Worm (Caenorhabditis elegans): Measurements from ENCODE around the gene ppk-3.

ppk-3 gene

DNA sequence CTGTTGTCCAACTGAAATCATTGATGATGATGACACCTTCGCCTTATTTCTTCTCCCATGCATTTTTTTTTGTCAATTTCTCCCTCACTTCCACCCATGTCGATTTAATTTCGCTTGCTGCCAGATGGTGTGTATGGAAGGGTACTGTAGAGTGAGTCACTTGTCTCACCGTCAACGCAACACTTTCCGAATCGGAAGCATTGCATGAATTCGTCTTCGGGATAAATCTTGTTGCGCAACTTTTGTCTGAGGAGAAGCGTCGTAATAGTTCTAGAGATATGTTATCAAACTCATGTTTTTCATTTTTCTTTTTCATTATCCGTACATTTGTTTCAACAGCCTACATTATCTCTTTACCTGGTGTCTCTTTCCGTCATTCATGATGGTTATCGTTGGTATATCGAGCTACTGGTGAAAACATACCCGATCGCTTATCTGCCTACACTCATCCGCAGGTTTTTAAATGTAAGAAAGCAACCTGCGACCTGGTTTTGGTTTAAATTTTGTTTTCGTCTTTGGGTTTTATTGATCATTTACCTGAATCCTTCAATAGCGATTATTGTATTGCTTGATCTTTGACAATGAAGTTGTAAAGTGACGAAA lies 29.1 kb upstream of the ppk-3 start:
- no peak for TF ChIP-seq hmg-20 (GFP tag; IDR thresholded peaks at IDR 0.05)

ce11 chrX:13003092-13003491 lies 27.6 kb upstream of the ppk-3 start:
- TF ChIP-seq repo-1 (tag; optimal IDR thresholded peaks at IDR 0.05) (no peak), madf-3 (GFP tag; IDR thresholded peaks at IDR 0.05) (no peak), F37B4.10 (GFP tag; IDR thresholded peaks at IDR 0.05) (no peak), xnd-1 (tag; optimal IDR thresholded peaks at IDR 0.05) (no peak), hmg-20 (GFP tag; IDR thresholded peaks at IDR 0.05) (no peak), ZK185.1 (tag; optimal IDR thresholded peaks at IDR 0.05; ENCODE audit: poor library complexity, severe bottlenecking) (no peak), attf-3 (GFP tag; conservative IDR thresholded peaks at IDR 0.05) (no peak), ceh-27 (GFP tag; optimal IDR thresholded peaks at IDR 0.05) (no peak), ceh-40 (GFP tag; IDR thresholded peaks at IDR 0.05) (no peak), lin-40 (tag; optimal IDR thresholded peaks at IDR 0.05) (no peak), gei-17 (GFP tag; optimal IDR thresholded peaks at IDR 0.05) (no peak), mel-28 (tag; optimal IDR thresholded peaks at IDR 0.05; ENCODE audit: borderline replicate concordance) (no peak)

- TF ChIP-seq snpc-4 (GFP tag; optimal IDR thresholded peaks at IDR 0.05) (no peak), snpc-4 (tag; optimal IDR thresholded peaks at IDR 0.05) (no peak), nhr-90 (tag; optimal IDR thresholded peaks at IDR 0.05) (no peak), F57C9.4 (tag; optimal IDR thresholded peaks at IDR 0.05) (no peak), B0019.2 (GFP tag; conservative IDR thresholded peaks at IDR 0.05) (no peak), ztf-3 (GFP tag; optimal IDR thresholded peaks at IDR 0.05) (no peak), somi-1 (GFP tag; optimal IDR thresholded peaks at IDR 0.05) (no peak), ceh-40 (GFP tag; IDR thresholded peaks at IDR 0.05) (no peak), zim-3 (tag; optimal IDR thresholded peaks at IDR 0.05) (no peak), tbx-9 (tag; optimal IDR thresholded peaks at IDR 0.05; ENCODE audit: borderline replicate concordance) (no peak), hrde-1 (tag; optimal IDR thresholded peaks at IDR 0.05; ENCODE audit: borderline replicate concordance) (no peak), chd-7 (tag; optimal IDR thresholded peaks at IDR 0.05) (no peak), Y56A3A.18 (GFP tag; IDR thresholded peaks at IDR 0.05) (no peak), tbp1 (GFP tag; optimal IDR thresholded peaks at IDR 0.05) (no peak)
Measured at ce11 chrX:13002322-13002721, 26.9 kb upstream of the ppk-3 start.

- TF ChIP-seq F39B2.1 (GFP tag; IDR thresholded peaks at IDR 0.05) (no peak), ceh-58 (GFP tag; IDR thresholded peaks at IDR 0.05) (no peak), F33H1.4 (GFP tag; IDR thresholded peaks at IDR 0.05) (no peak), ztf-28 (GFP tag; IDR thresholded peaks at IDR 0.05) (no peak), cebp-1 (GFP tag; IDR thresholded peaks at IDR 0.05) (no peak), cebp-1 (tag; optimal IDR thresholded peaks at IDR 0.05) (no peak), pha-4 (tag; optimal IDR thresholded peaks at IDR 0.05) (no peak), egl-44 (GFP tag; IDR thresholded peaks at IDR 0.05) (no peak), sptf-2 (GFP tag; optimal IDR thresholded peaks at IDR 0.05) (no peak), efl-1 (GFP tag; optimal IDR thresholded peaks at IDR 0.05) (no peak), egrh-3 (GFP tag; IDR thresholded peaks at IDR 0.05) (no peak), snpc-1.1 (tag; optimal IDR thresholded peaks at IDR 0.05; ENCODE audit: insufficient read depth) (no peak), lsl-1 (GFP tag; optimal IDR thresholded peaks at IDR 0.05) (no peak)
Measured at ce11 chrX:13000837-13001236, 25.4 kb upstream of the ppk-3 start.

Measured in whole organism, young adult.